Fruit fly (Drosophila melanogaster): ENCODE data around the gene Cyp4e3.

Cyp4e3 gene

dm6 chr2L:9790535-9790992 lies 40.7 kb upstream of the Cyp4e3 start, which contains the start of gene CG4036 (continued):
- no peak for TF ChIP-seq CG13296 (GFP tag; optimal IDR thresholded peaks at IDR 0.05)
- TF ChIP-seq CG6765 (GFP tag; optimal IDR thresholded peaks at IDR 0.05): no peak
- TF ChIP-seq gsb (GFP tag; IDR thresholded peaks at IDR 0.05): no peak
- no peak for TF ChIP-seq cwo (GFP tag; optimal IDR thresholded peaks at IDR 0.05)
- TF ChIP-seq tna (GFP tag; IDR thresholded peaks at IDR 0.05; ENCODE audit: partially characterized antibody): no peak
- peak; percentile 95 for TF ChIP-seq gfzf (GFP tag; optimal IDR thresholded peaks at IDR 0.05)
- TF ChIP-seq Poxn (GFP tag; IDR thresholded peaks at IDR 0.05): no peak
- no peak for TF ChIP-seq zen2 (GFP tag; IDR thresholded peaks at IDR 0.05; ENCODE audit: partially characterized antibody)
- TF ChIP-seq ash1 (GFP tag; optimal IDR thresholded peaks at IDR 0.05): no peak
- no peak for TF ChIP-seq Nf-YC (tag; optimal IDR thresholded peaks at IDR 0.05)
- no peak for TF ChIP-seq danr (GFP tag; IDR thresholded peaks at IDR 0.05)
- no peak for TF ChIP-seq CG12769 (tag; optimal IDR thresholded peaks at IDR 0.05)
- no peak for TF ChIP-seq chn (GFP tag; optimal IDR thresholded peaks at IDR 0.05)
- TF ChIP-seq fru (optimal IDR thresholded peaks at IDR 0.05): no peak
- TF ChIP-seq CG8478 (optimal IDR thresholded peaks at IDR 0.05): no peak
- TF ChIP-seq Vsx1 (GFP tag; optimal IDR thresholded peaks at IDR 0.05): no peak
- TF ChIP-seq Lhr (GFP tag; optimal IDR thresholded peaks at IDR 0.05): peak; percentile 85
- TF ChIP-seq CG9817 (tag; optimal IDR thresholded peaks at IDR 0.05): no peak
- no peak for TF ChIP-seq Hsf (GFP tag; optimal IDR thresholded peaks at IDR 0.05)
- TF ChIP-seq ara (GFP tag; IDR thresholded peaks at IDR 0.05): no peak
- no peak for TF ChIP-seq CG18764 (GFP tag; optimal IDR thresholded peaks at IDR 0.05)
- TF ChIP-seq eve (GFP tag; optimal IDR thresholded peaks at IDR 0.05): no peak
- no peak for TF ChIP-seq CG17186 (GFP tag; optimal IDR thresholded peaks at IDR 0.05)
- TF ChIP-seq hbn (GFP tag; IDR thresholded peaks at IDR 0.05; ENCODE audit: partially characterized antibody): no peak
- TF ChIP-seq HmgD (GFP tag; optimal IDR thresholded peaks at IDR 0.05): no peak
- TF ChIP-seq insv (GFP tag; optimal IDR thresholded peaks at IDR 0.05): no peak
- peak; percentile 51; the same call in 1 of the 2 replicates for TF ChIP-seq E2f2 (GFP tag; IDR thresholded peaks at IDR 0.05)
- TF ChIP-seq tx (GFP tag; optimal IDR thresholded peaks at IDR 0.05): no peak
- no peak for TF ChIP-seq HLH54F (GFP tag; optimal IDR thresholded peaks at IDR 0.05)
- no peak for TF ChIP-seq CG3065 (GFP tag; optimal IDR thresholded peaks at IDR 0.05)
- no peak for TF ChIP-seq CG12071 (GFP tag; optimal IDR thresholded peaks at IDR 0.05)
- TF ChIP-seq Usf (GFP tag; optimal IDR thresholded peaks at IDR 0.05): no peak
- no peak for TF ChIP-seq fd64A (GFP tag; optimal IDR thresholded peaks at IDR 0.05)
- TF ChIP-seq klu (GFP tag; IDR thresholded peaks at IDR 0.05): no peak
- no peak for TF ChIP-seq CG2889 (GFP tag; IDR thresholded peaks at IDR 0.05)
- TF ChIP-seq CG1529 (GFP tag; optimal IDR thresholded peaks at IDR 0.05): no peak
- TF ChIP-seq CG31365 (tag; optimal IDR thresholded peaks at IDR 0.05): no peak
- no peak for TF ChIP-seq CG12104 (GFP tag; optimal IDR thresholded peaks at IDR 0.05)
- TF ChIP-seq CG17328 (GFP tag; IDR thresholded peaks at IDR 0.05): no peak
- TF ChIP-seq vvl (GFP tag; IDR thresholded peaks at IDR 0.05): no peak
- no peak for TF ChIP-seq CG32532 (GFP tag; IDR thresholded peaks at IDR 0.05)
- TF ChIP-seq CG18476 (GFP tag; optimal IDR thresholded peaks at IDR 0.05): no peak
- no peak for TF ChIP-seq CG18011 (GFP tag; optimal IDR thresholded peaks at IDR 0.05)
- no peak for TF ChIP-seq MTF-1 (GFP tag; optimal IDR thresholded peaks at IDR 0.05; ENCODE audit: borderline replicate concordance)
- no peak for TF ChIP-seq CG4360 (GFP tag; IDR thresholded peaks at IDR 0.05)
- TF ChIP-seq slou (GFP tag; optimal IDR thresholded peaks at IDR 0.05): no peak
- no peak for TF ChIP-seq CG15073 (GFP tag; optimal IDR thresholded peaks at IDR 0.05)
- no peak for TF ChIP-seq Fer1 (GFP tag; optimal IDR thresholded peaks at IDR 0.05)
- no peak for TF ChIP-seq Deaf1 (tag; optimal IDR thresholded peaks at IDR 0.05)
- TF ChIP-seq CG14965 (GFP tag; optimal IDR thresholded peaks at IDR 0.05; ENCODE audit: borderline replicate concordance): no peak
- no peak for TF ChIP-seq CG6813 (GFP tag; optimal IDR thresholded peaks at IDR 0.05)
- TF ChIP-seq hkb (optimal IDR thresholded peaks at IDR 0.05): peak; percentile 27
- TF ChIP-seq hkb (GFP tag; IDR thresholded peaks at IDR 0.05): no peak

All from whole organism, embryonic.